ENCODE assay signal across 1 fruit fly cellular context in the genomic region with DNA sequence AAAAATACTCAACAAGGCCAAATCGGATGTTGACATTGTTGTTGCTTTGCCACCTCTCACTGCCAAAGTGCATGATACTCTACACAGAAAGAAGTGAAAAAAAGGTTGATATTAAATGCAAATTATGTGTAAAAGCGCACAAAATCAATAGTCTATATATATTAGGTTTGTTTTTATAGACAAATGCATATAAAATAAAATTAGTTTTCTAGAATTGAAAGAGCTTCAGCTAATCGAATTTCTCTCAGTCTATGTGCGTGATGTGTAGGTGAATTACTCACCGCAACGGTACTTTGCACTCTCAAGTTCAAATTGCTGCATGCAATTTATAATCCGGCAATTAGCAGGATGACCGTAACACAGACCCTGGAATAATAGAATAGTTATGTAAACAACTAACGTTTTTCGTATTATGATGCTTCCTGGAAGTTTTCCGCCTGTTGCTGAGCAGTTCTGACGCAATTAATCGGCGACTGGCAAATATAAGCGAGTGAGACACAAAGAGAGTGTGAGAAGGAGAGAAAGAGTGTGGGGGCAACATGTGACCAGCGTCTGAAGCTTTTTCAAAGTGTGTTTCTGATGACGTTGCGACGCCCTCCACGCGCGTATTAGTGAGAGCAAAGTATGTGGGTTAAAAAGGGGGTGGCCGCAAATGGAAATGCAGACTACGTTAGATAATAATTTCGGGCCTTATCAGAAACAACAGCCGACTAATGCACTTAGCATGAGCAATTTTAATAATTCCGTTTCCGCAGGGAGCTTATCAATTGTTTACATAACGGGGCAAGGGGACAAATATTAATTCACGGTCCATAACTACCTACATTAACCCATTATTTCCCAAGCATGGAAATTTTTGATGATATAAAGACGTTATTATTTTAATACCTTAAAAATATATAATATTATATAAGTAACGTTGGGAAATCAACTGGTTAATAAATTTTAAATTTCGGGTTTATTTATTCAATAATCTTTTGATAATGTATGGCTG.
TF ChIP-seq lines count a peak whose summit lies in the region.

No protein-coding gene starts in this region.

TF ChIP-seq in whole organism, embryonic, 481 proteins besides CTCF, POLR2A, EP300 and RAD21 (continued from another document and continues in another):
- TF ChIP-seq CG14667 (GFP tag; IDR thresholded peaks at IDR 0.05; lab: Robert Waterston, UW) (peak; percentile 93), CHES-1-like (GFP tag; optimal IDR thresholded peaks at IDR 0.05; lab: Kevin White, UChicago) (peak; percentile 32), Max (GFP tag; optimal IDR thresholded peaks at IDR 0.05; lab: Kevin White, UChicago) (peak; percentile 92), mam (GFP tag; optimal IDR thresholded peaks at IDR 0.05; lab: Kevin White, UChicago) (peak; percentile 56), az2 (GFP tag; optimal IDR thresholded peaks at IDR 0.05; lab: Kevin White, UChicago) (peak; percentile 79), CG2889 (GFP tag; IDR thresholded peaks at IDR 0.05; lab: Robert Waterston, UW) (peak; percentile 87), CG1792 (GFP tag; optimal IDR thresholded peaks at IDR 0.05; lab: Kevin White, UChicago) (peak; percentile 54), otp (GFP tag; IDR thresholded peaks at IDR 0.05; lab: Robert Waterston, UW) (peak; percentile 94), Dp (GFP tag; optimal IDR thresholded peaks at IDR 0.05; lab: Kevin White, UChicago) (no peak), CG10321 (GFP tag; IDR thresholded peaks at IDR 0.05; lab: Robert Waterston, UW) (peak; percentile 72), unpg (GFP tag; optimal IDR thresholded peaks at IDR 0.05; lab: Kevin White, UChicago) (peak; percentile 88), wek (GFP tag; optimal IDR thresholded peaks at IDR 0.05; lab: Kevin White, UChicago) (peak; percentile 41), Atf-2 (GFP tag; optimal IDR thresholded peaks at IDR 0.05; lab: Kevin White, UChicago) (peak; percentile 81), Gsc (GFP tag; IDR thresholded peaks at IDR 0.05; lab: Robert Waterston, UW) (no peak; the same call in none of the 2 replicates), Hsf (GFP tag; optimal IDR thresholded peaks at IDR 0.05; lab: Kevin White, UChicago) (peak; percentile 85), zf30C (GFP tag; optimal IDR thresholded peaks at IDR 0.05; lab: Kevin White, UChicago) (peak; percentile 65), CG5953 (GFP tag; IDR thresholded peaks at IDR 0.05; lab: Robert Waterston, UW) (peak; percentile 96), CG7928 (GFP tag; optimal IDR thresholded peaks at IDR 0.05; lab: Kevin White, UChicago) (peak; percentile 21), Lpt (GFP tag; optimal IDR thresholded peaks at IDR 0.05; lab: Kevin White, UChicago) (no peak), CG3407 (GFP tag; optimal IDR thresholded peaks at IDR 0.05; lab: Kevin White, UChicago) (peak; percentile 81), jing (GFP tag; optimal IDR thresholded peaks at IDR 0.05; lab: Kevin White, UChicago) (peak; percentile 85), fd96Cb (tag; optimal IDR thresholded peaks at IDR 0.05; lab: Kevin White, UChicago) (peak; percentile 93), D (optimal IDR thresholded peaks at IDR 0.05; lab: Kevin White, UChicago) (no peak), D (GFP tag; optimal IDR thresholded peaks at IDR 0.05; lab: Kevin White, UChicago) (peak; percentile 91), CG1233 (GFP tag; optimal IDR thresholded peaks at IDR 0.05; lab: Kevin White, UChicago) (peak; percentile 93), Dll (GFP tag; IDR thresholded peaks at IDR 0.05; lab: Robert Waterston, UW; ENCODE audit: partially characterized antibody) (no peak), CG30431 (GFP tag; optimal IDR thresholded peaks at IDR 0.05; lab: Kevin White, UChicago) (peak; percentile 80), Kr (GFP tag; optimal IDR thresholded peaks at IDR 0.05; lab: Kevin White, UChicago) (no peak), CG2116 (GFP tag; optimal IDR thresholded peaks at IDR 0.05; lab: Kevin White, UChicago) (peak; percentile 64), ERR (GFP tag; optimal IDR thresholded peaks at IDR 0.05; lab: Kevin White, UChicago) (peak; percentile 34), Stat92E (GFP tag; optimal IDR thresholded peaks at IDR 0.05; lab: Kevin White, UChicago) (peak in 1 of 3 experiments; percentile 79), br (optimal IDR thresholded peaks at IDR 0.05; lab: Kevin White, UChicago) (no peak), gro (GFP tag; optimal IDR thresholded peaks at IDR 0.05; lab: Kevin White, UChicago) (peak; percentile 25), tap (tag; optimal IDR thresholded peaks at IDR 0.05; lab: Kevin White, UChicago) (peak; percentile 93), CG10654 (GFP tag; optimal IDR thresholded peaks at IDR 0.05; lab: Kevin White, UChicago) (peak; percentile 87), NK7.1 (GFP tag; optimal IDR thresholded peaks at IDR 0.05; lab: Kevin White, UChicago) (peak; percentile 55), Sry-δ (GFP tag; optimal IDR thresholded peaks at IDR 0.05; lab: Kevin White, UChicago) (peak; percentile 35), CG16779 (GFP tag; IDR thresholded peaks at IDR 0.05; lab: Robert Waterston, UW) (peak; percentile 93), CG33213 (GFP tag; optimal IDR thresholded peaks at IDR 0.05; lab: Kevin White, UChicago) (peak; percentile 60), al (GFP tag; IDR thresholded peaks at IDR 0.05; lab: Robert Waterston, UW) (peak; percentile 81), fd102C (GFP tag; optimal IDR thresholded peaks at IDR 0.05; lab: Kevin White, UChicago) (peak; percentile 57), zen (tag; optimal IDR thresholded peaks at IDR 0.05; lab: Kevin White, UChicago) (peak; percentile 97), phol (tag; optimal IDR thresholded peaks at IDR 0.05; lab: Kevin White, UChicago) (peak; percentile 94), pho (GFP tag; optimal IDR thresholded peaks at IDR 0.05; lab: Kevin White, UChicago) (peak; percentile 79), CG13424 (tag; optimal IDR thresholded peaks at IDR 0.05; lab: Kevin White, UChicago) (peak; percentile 88), MBD-R2 (GFP tag; IDR thresholded peaks at IDR 0.05; lab: Robert Waterston, UW) (peak; percentile 56; the same call in 1 of the 2 replicates), dm (GFP tag; optimal IDR thresholded peaks at IDR 0.05; lab: Kevin White, UChicago) (peak; percentile 21), CG11085 (GFP tag; IDR thresholded peaks at IDR 0.05; lab: Robert Waterston, UW) (peak; percentile 89), abd-A (tag; optimal IDR thresholded peaks at IDR 0.05; lab: Kevin White, UChicago) (no peak), vnd (GFP tag; IDR thresholded peaks at IDR 0.05; lab: Robert Waterston, UW; ENCODE audit: partially characterized antibody) (no peak), eve (GFP tag; optimal IDR thresholded peaks at IDR 0.05; lab: Kevin White, UChicago) (peak in 1 of 2 experiments; percentile 97), CG9609 (GFP tag; optimal IDR thresholded peaks at IDR 0.05; lab: Kevin White, UChicago) (peak; percentile 34), nom (GFP tag; optimal IDR thresholded peaks at IDR 0.05; lab: Kevin White, UChicago) (peak; percentile 87), Xrp1 (GFP tag; IDR thresholded peaks at IDR 0.05; lab: Robert Waterston, UW) (peak; percentile 98), HLH4C (GFP tag; IDR thresholded peaks at IDR 0.05; lab: Robert Waterston, UW; ENCODE audit: partially characterized antibody) (0 out of 3 replicates have a peak, but pooled peaks have one; percentile 17), CG8765 (GFP tag; IDR thresholded peaks at IDR 0.05; lab: Robert Waterston, UW) (peak; percentile 91), BtbVII (GFP tag; optimal IDR thresholded peaks at IDR 0.05; lab: Kevin White, UChicago) (peak; percentile 69), CG1832 (GFP tag; optimal IDR thresholded peaks at IDR 0.05; lab: Kevin White, UChicago) (peak; percentile 1), scrt (GFP tag; optimal IDR thresholded peaks at IDR 0.05; lab: Kevin White, UChicago) (peak; percentile 84), pzg (GFP tag; optimal IDR thresholded peaks at IDR 0.05; lab: Kevin White, UChicago) (peak; percentile 3), Ravus (GFP tag; IDR thresholded peaks at IDR 0.05; lab: Robert Waterston, UW) (peak; percentile 80), CG1529 (GFP tag; optimal IDR thresholded peaks at IDR 0.05; lab: Kevin White, UChicago) (peak; percentile 77), HmgD (GFP tag; optimal IDR thresholded peaks at IDR 0.05; lab: Kevin White, UChicago) (no peak), CG43689 (GFP tag; IDR thresholded peaks at IDR 0.05; lab: Robert Waterston, UW) (peak; percentile 48; the same call in 1 of the 2 replicates), Jarid2 (GFP tag; optimal IDR thresholded peaks at IDR 0.05; lab: Kevin White, UChicago) (peak; percentile 79), fu2 (GFP tag; optimal IDR thresholded peaks at IDR 0.05; lab: Kevin White, UChicago) (peak; percentile 46), CG4282 (GFP tag; optimal IDR thresholded peaks at IDR 0.05; lab: Kevin White, UChicago) (peak; percentile 17), kni (GFP tag; optimal IDR thresholded peaks at IDR 0.05; lab: Kevin White, UChicago) (no peak), ttk (GFP tag; IDR thresholded peaks at IDR 0.05; lab: Robert Waterston, UW) (peak; percentile 94), CG18599 (GFP tag; optimal IDR thresholded peaks at IDR 0.05; lab: Kevin White, UChicago) (peak; percentile 92), CG13296 (GFP tag; optimal IDR thresholded peaks at IDR 0.05; lab: Kevin White, UChicago) (peak; percentile 85), CG4707 (GFP tag; optimal IDR thresholded peaks at IDR 0.05; lab: Kevin White, UChicago) (peak; percentile 84), CG18764 (GFP tag; optimal IDR thresholded peaks at IDR 0.05; lab: Kevin White, UChicago) (peak; percentile 91), dmrt11E (tag; optimal IDR thresholded peaks at IDR 0.05; lab: Kevin White, UChicago) (peak; percentile 48), dimm (GFP tag; IDR thresholded peaks at IDR 0.05; lab: Robert Waterston, UW) (peak; percentile 92), Nf-YC (tag; optimal IDR thresholded peaks at IDR 0.05; lab: Kevin White, UChicago) (peak; percentile 64), ac (GFP tag; optimal IDR thresholded peaks at IDR 0.05; lab: Kevin White, UChicago) (no peak), CG15479 (GFP tag; optimal IDR thresholded peaks at IDR 0.05; lab: Kevin White, UChicago) (no peak), Oaz (GFP tag; IDR thresholded peaks at IDR 0.05; lab: Robert Waterston, UW) (peak; percentile 91), CG16815 (GFP tag; optimal IDR thresholded peaks at IDR 0.05; lab: Kevin White, UChicago) (peak; percentile 51), ase (GFP tag; IDR thresholded peaks at IDR 0.05; lab: Robert Waterston, UW) (peak; percentile 95), insv (GFP tag; optimal IDR thresholded peaks at IDR 0.05; lab: Kevin White, UChicago) (peak in 1 of 2 experiments; percentile 52), Chrac-16 (GFP tag; optimal IDR thresholded peaks at IDR 0.05; lab: Kevin White, UChicago) (peak; percentile 84), CG9797 (GFP tag; optimal IDR thresholded peaks at IDR 0.05; lab: Kevin White, UChicago) (no peak), CG5180 (GFP tag; optimal IDR thresholded peaks at IDR 0.05; lab: Kevin White, UChicago) (peak; percentile 82), CG10959 (GFP tag; IDR thresholded peaks at IDR 0.05; lab: Robert Waterston, UW) (peak; percentile 93), slp2 (GFP tag; optimal IDR thresholded peaks at IDR 0.05; lab: Kevin White, UChicago) (peak; percentile 68), CG4730 (GFP tag; IDR thresholded peaks at IDR 0.05; lab: Robert Waterston, UW) (peak; percentile 94), CG32772 (GFP tag; IDR thresholded peaks at IDR 0.05; lab: Robert Waterston, UW) (peak; percentile 95), CG12744 (GFP tag; optimal IDR thresholded peaks at IDR 0.05; lab: Kevin White, UChicago) (peak; percentile 76), CG12391 (tag; optimal IDR thresholded peaks at IDR 0.05; lab: Kevin White, UChicago) (peak; percentile 90), CG32532 (GFP tag; IDR thresholded peaks at IDR 0.05; lab: Robert Waterston, UW) (peak; percentile 95), esg (GFP tag; conservative IDR thresholded peaks at IDR 0.05; lab: Robert Waterston, UW) (peak; percentile 95), CG3163 (GFP tag; optimal IDR thresholded peaks at IDR 0.05; lab: Kevin White, UChicago) (no peak), kay (GFP tag; optimal IDR thresholded peaks at IDR 0.05; lab: Kevin White, UChicago) (peak; percentile 93), bsh (GFP tag; optimal IDR thresholded peaks at IDR 0.05; lab: Kevin White, UChicago) (peak; percentile 65 to 90), grau (tag; optimal IDR thresholded peaks at IDR 0.05; lab: Kevin White, UChicago) (peak; percentile 83), fd64A (GFP tag; optimal IDR thresholded peaks at IDR 0.05; lab: Kevin White, UChicago) (peak; percentile 77), CG6272 (GFP tag; IDR thresholded peaks at IDR 0.05; lab: Robert Waterston, UW) (peak; percentile 92), usp (GFP tag; optimal IDR thresholded peaks at IDR 0.05; lab: Kevin White, UChicago) (no peak), Dad (GFP tag; optimal IDR thresholded peaks at IDR 0.05; lab: Kevin White, UChicago) (peak; percentile 74), CG12299 (tag; optimal IDR thresholded peaks at IDR 0.05; lab: Kevin White, UChicago) (peak; percentile 78), CG30020 (tag; optimal IDR thresholded peaks at IDR 0.05; lab: Kevin White, UChicago) (peak; percentile 60), YL-1 (GFP tag; optimal IDR thresholded peaks at IDR 0.05; lab: Kevin White, UChicago) (peak; percentile 22), CG12236 (GFP tag; optimal IDR thresholded peaks at IDR 0.05; lab: Kevin White, UChicago) (peak; percentile 27), Mes4 (GFP tag; optimal IDR thresholded peaks at IDR 0.05; lab: Kevin White, UChicago) (peak; percentile 53), maf-S (GFP tag; optimal IDR thresholded peaks at IDR 0.05; lab: Kevin White, UChicago) (peak; percentile 66), prd (optimal IDR thresholded peaks at IDR 0.05; lab: Kevin White, UChicago) (no peak), prd (GFP tag; IDR thresholded peaks at IDR 0.05; lab: Robert Waterston, UW) (peak; percentile 98), Fer2 (tag; optimal IDR thresholded peaks at IDR 0.05; lab: Kevin White, UChicago) (peak; percentile 78), CG10979 (tag; optimal IDR thresholded peaks at IDR 0.05; lab: Kevin White, UChicago) (peak; percentile 90), CG10147 (GFP tag; optimal IDR thresholded peaks at IDR 0.05; lab: Kevin White, UChicago) (peak; percentile 86), CG18262 (tag; optimal IDR thresholded peaks at IDR 0.05; lab: Kevin White, UChicago) (peak; percentile 95), CG9817 (tag; optimal IDR thresholded peaks at IDR 0.05; lab: Kevin White, UChicago) (peak; percentile 87), MESR4 (GFP tag; optimal IDR thresholded peaks at IDR 0.05; lab: Kevin White, UChicago) (no peak), Sin3A (optimal IDR thresholded peaks at IDR 0.05; lab: Kevin White, UChicago) (no peak), CG17612 (GFP tag; IDR thresholded peaks at IDR 0.05; lab: Robert Waterston, UW) (peak; percentile 92), Poxn (GFP tag; IDR thresholded peaks at IDR 0.05; lab: Robert Waterston, UW) (peak; percentile 34; the same call in 1 of the 2 replicates)
